Worm (Caenorhabditis elegans) whole organism, midembryonic: Measurements from ENCODE around the gene fln-2.

Experiments used
- T22C8.4 ChIP-seq: fragments of 200-800 bp; sonication (Bioruptor generic); IDR thresholded peaks from 2 replicates; pipeline ENCODE4 v1.3.6; 2022; ENCODE audit warnings: missing genetic modification characterization, missing compliant biosample characterization
- flt-1 ChIP-seq: fragments of 200-800 bp; sonication (Bioruptor generic); IDR thresholded peaks from 2 replicates; pipeline ENCODE4 v1.3.6; 2022; ENCODE audit warnings: missing genetic modification characterization, missing compliant biosample characterization
- med-1 ChIP-seq: sonication (generic microtip); optimal IDR thresholded peaks from 2 replicates; lab custom pipeline; 2017; ENCODE audit warnings: missing genetic modification characterization, mild to moderate bottlenecking, missing compliant biosample characterization, antibody characterized with exemption, missing genetic modification reagents; ENCODE audit not compliant: insufficient read depth
- tab-1 ChIP-seq: fragments of 200-800 bp; sonication (Bioruptor generic); IDR thresholded peaks from 2 replicates; pipeline ENCODE4 v1.3.6; 2022; ENCODE audit warnings: missing genetic modification characterization, missing compliant biosample characterization
- ztf-23 ChIP-seq: fragments of 200-800 bp; sonication (Bioruptor generic); IDR thresholded peaks from 2 replicates; pipeline ENCODE4 v1.3.6; 2022; ENCODE audit warnings: missing genetic modification reagents, missing genetic modification characterization, missing compliant biosample characterization

DNA sequence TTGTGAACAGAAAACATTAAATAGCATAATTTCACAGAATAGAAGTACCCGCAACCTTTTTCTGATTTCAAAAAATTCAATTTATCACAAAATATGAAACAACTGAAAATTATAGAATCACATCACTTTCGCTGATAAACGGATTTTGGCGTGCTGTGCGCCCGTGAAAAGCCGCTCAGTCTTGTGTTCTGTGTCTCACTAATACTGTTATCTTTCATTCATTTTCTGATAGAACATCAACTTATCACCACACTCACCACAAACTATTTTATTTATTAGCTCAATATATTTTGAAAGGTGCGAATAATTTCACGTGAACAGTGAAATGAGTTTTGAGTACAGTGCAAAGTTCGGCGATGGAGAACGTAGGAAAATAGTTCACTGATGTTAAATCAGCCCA, 33.4 kb upstream of the fln-2 start:
- no peak for TF ChIP-seq med-1
- no peak for TF ChIP-seq tab-1 (GFP tag; lab: Robert Waterston, UW)
- TF ChIP-seq T22C8.4: no peak
- TF ChIP-seq flt-1 (GFP tag; lab: Robert Waterston, UW): no peak
- TF ChIP-seq ztf-23 (GFP tag; lab: Robert Waterston, UW): no peak
